Worm (Caenorhabditis elegans): ENCODE results near the gene C34F6.7.

DNA sequence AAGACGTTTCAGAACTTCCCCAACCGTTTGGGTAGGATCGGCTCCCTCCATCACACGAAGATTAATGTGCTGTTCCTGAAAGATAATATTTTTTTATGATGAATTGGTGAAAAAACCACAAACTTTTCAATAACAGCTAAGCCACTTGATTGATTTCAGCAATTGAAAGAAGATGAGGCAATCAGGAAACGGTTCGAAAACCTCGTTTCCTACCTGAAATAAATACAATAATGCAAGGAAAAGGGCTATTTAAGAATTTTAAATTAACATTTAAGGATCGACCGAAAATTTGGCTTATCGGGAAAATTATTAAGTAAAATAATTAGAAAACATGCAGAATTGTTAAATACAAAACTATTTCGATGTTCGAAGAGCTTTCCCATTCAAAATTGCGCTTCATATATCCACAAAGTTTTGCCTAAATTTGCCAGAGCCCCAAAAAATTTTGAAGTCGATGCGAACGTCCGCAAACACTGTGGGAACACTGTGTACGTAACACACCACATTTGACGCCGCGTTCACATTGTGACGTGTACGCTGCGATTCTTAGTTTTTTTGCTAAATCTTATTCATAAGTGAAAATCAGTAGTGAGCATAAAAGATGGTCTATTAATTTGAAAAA lies 7.4 kb upstream of the C34F6.7 start, which contains the start of gene C34F6.9:
- no peak for TF ChIP-seq flt-1 (GFP tag; IDR thresholded peaks at IDR 0.05)
- no peak for TF ChIP-seq T22C8.4 (GFP tag; IDR thresholded peaks at IDR 0.05)
- TF ChIP-seq ztf-23 (GFP tag; IDR thresholded peaks at IDR 0.05) = no peak
- no peak for TF ChIP-seq ztf-29 (GFP tag; IDR thresholded peaks at IDR 0.05)

Measured in whole organism, midembryonic.